Fruit fly (Drosophila melanogaster) whole organism, wandering third instar larva: Measurements from ENCODE around the gene Dnali1.

Experiments used
- Dfd ChIP-seq: fragments of >200 bp; optimal IDR thresholded peaks from 2 replicates; lab custom pipeline; 2017; ENCODE audit warnings: missing biosample characterization, missing genetic modification characterization
- Dif ChIP-seq: fragments of 200-275, 200-300 bp; sonication (Bioruptor generic); optimal IDR thresholded peaks from 2 replicates; lab custom pipeline; 2018; ENCODE audit warnings: missing biosample characterization, missing genetic modification characterization; ENCODE audit not compliant: partially characterized antibody
- Myc ChIP-seq: fragments of >200 bp; optimal IDR thresholded peaks from 2 replicates; lab custom pipeline; 2017
- OdsH ChIP-seq: fragments of 200-800 bp; sonication (Bioruptor generic); optimal IDR thresholded peaks from 2 replicates; lab custom pipeline; 2016; ENCODE audit warnings: missing biosample characterization, mild to moderate bottlenecking, missing genetic modification characterization
- dl ChIP-seq, 2 experiments: fragments of 175-275, 200-275 bp in 1 of 2; fragments of 200-275 bp in 1 of 2; sonication (Bioruptor generic); optimal IDR thresholded peaks; lab custom pipeline; 2018; ENCODE audit warnings: mild to moderate bottlenecking in 2 of 2, missing biosample characterization in 2 of 2, missing genetic modification characterization in 2 of 2, moderate library complexity in 2 of 2; ENCODE audit not compliant: partially characterized antibody in 2 of 2, insufficient read depth in 1 of 2
- h ChIP-seq: fragments of 200-800 bp; sonication (Bioruptor generic); optimal IDR thresholded peaks from 3 replicates; lab custom pipeline; 2016; ENCODE audit warnings: missing biosample characterization, mild to moderate bottlenecking, missing genetic modification characterization
- psq ChIP-seq: fragments of 200-800 bp; sonication (Bioruptor generic); optimal IDR thresholded peaks from 3 replicates; lab custom pipeline; 2017; ENCODE audit warnings: missing biosample characterization, mild to moderate bottlenecking, missing genetic modification characterization, moderate library complexity
- sage ChIP-seq: fragments of 200-800 bp; sonication (Bioruptor generic); optimal IDR thresholded peaks from 2 replicates; lab custom pipeline; 2016; ENCODE audit warnings: missing biosample characterization, mild to moderate bottlenecking, missing genetic modification characterization
- sv ChIP-seq: fragments of 200-800 bp; sonication (Bioruptor generic); optimal IDR thresholded peaks from 3 replicates; lab custom pipeline; 2016; ENCODE audit warnings: missing biosample characterization, missing genetic modification characterization
- tai ChIP-seq: sonication (Bioruptor generic); optimal IDR thresholded peaks from 2 replicates; lab custom pipeline; 2016; ENCODE audit warnings: missing biosample characterization, missing genetic modification characterization
- usp ChIP-seq: fragments of >200 bp; optimal IDR thresholded peaks from 2 replicates; lab custom pipeline; 2017; ENCODE audit warnings: missing biosample characterization, missing genetic modification characterization
- woc ChIP-seq: sonication (Bioruptor generic); optimal IDR thresholded peaks from 2 replicates; lab custom pipeline; 2016; ENCODE audit warnings: missing biosample characterization, mild to moderate bottlenecking, missing genetic modification characterization

dm6 chr3R:11941116-11941515 is 48.0 kb upstream of the Dnali1 start:
- TF ChIP-seq usp (no peak), psq (no peak), Dfd (GFP tag; lab: Kevin White, UChicago) (no peak), Myc (lab: Kevin White, UChicago) (no peak), OdsH (GFP tag; lab: Kevin White, UChicago) (no peak), h (GFP tag; lab: Kevin White, UChicago) (no peak), dl (GFP tag; optimal IDR thresholded peaks at IDR 0.05; lab: Kevin White, UChicago; ENCODE audit: insufficient read depth in 1 of 2, partially characterized antibody in 2 of 2) (no peak), Dif (GFP tag; lab: Kevin White, UChicago) (no peak), tai (GFP tag; lab: Kevin White, UChicago) (no peak), sage (GFP tag; lab: Kevin White, UChicago) (no peak), sv (GFP tag; lab: Kevin White, UChicago) (no peak), woc (no peak)
